Worm (Caenorhabditis elegans) whole organism, midembryonic: ENCODE measurements around the gene K10D6.4.

Source experiments
- T22C8.4 ChIP-seq: fragments of 200-800 bp; sonication (Bioruptor generic); IDR thresholded peaks from 2 replicates; pipeline ENCODE4 v1.3.6; 2022; ENCODE audit warnings: missing genetic modification characterization, missing compliant biosample characterization
- flt-1 ChIP-seq: fragments of 200-800 bp; sonication (Bioruptor generic); IDR thresholded peaks from 2 replicates; pipeline ENCODE4 v1.3.6; 2022; ENCODE audit warnings: missing genetic modification characterization, missing compliant biosample characterization
- klf-2 ChIP-seq: fragments of 200-800 bp; sonication (Bioruptor generic); conservative IDR thresholded peaks from 2 replicates; pipeline ENCODE4 v1.3.6; 2022; ENCODE audit warnings: missing genetic modification reagents, missing genetic modification characterization, missing compliant biosample characterization
- med-1 ChIP-seq: sonication (generic microtip); optimal IDR thresholded peaks from 2 replicates; lab custom pipeline; 2017; ENCODE audit warnings: missing genetic modification characterization, mild to moderate bottlenecking, missing compliant biosample characterization, antibody characterized with exemption, missing genetic modification reagents; ENCODE audit not compliant: insufficient read depth
- ref-1 ChIP-seq: fragments of 200-800 bp; sonication (Bioruptor generic); conservative IDR thresholded peaks from 2 replicates; pipeline ENCODE4 v1.3.6; 2022; ENCODE audit warnings: missing genetic modification reagents, missing genetic modification characterization, missing compliant biosample characterization
- ztf-29 ChIP-seq: fragments of 200-800 bp; sonication (Bioruptor generic); IDR thresholded peaks from 2 replicates; pipeline ENCODE4 v1.3.6; 2022; ENCODE audit warnings: missing genetic modification reagents, missing genetic modification characterization, missing compliant biosample characterization

DNA sequence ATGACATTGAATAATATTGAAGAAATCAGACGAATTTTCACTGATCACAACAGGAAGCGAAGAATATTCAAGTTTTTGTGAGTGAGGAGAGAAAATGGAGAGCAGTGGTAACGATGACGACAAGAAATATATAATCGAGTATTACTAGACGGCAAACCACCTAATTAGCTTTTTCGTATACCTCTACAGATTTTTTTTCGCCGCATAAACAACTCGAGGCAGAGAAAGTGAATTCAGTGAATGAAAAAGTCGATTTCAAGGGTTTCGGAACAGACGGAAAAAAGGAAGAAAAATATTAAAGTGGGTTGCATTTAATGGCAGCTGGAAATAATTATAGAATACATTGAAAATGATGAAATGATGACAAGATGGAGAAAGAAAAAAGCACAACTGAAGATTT lies 24.1 kb upstream of the K10D6.4 start, which contains the start of gene gpa-1:
- TF ChIP-seq med-1 (no peak), flt-1 (no peak), T22C8.4 (GFP tag; lab: Robert Waterston, UW) (no peak), ztf-29 (no peak), ref-1 (GFP tag; lab: Robert Waterston, UW) (no peak), klf-2 (GFP tag; lab: Robert Waterston, UW) (no peak)
